Worm (Caenorhabditis elegans): ENCODE measurements around the gene mak-1.

Gene mak-1

ce11 chrII:8795227-8795626, 51.4 kb downstream of the mak-1 start:
- TF ChIP-seq fkh-4 (tag; optimal IDR thresholded peaks at IDR 0.05; ENCODE audit: borderline replicate concordance) (peak; percentile 3), elt-3 (tag; optimal IDR thresholded peaks at IDR 0.05) (no peak), sox-4 (tag; optimal IDR thresholded peaks at IDR 0.05) (peak; percentile 33), lsy-2 (tag; optimal IDR thresholded peaks at IDR 0.05) (no peak), nhr-47 (tag; optimal IDR thresholded peaks at IDR 0.05) (peak; percentile 50), fkh-8 (tag; optimal IDR thresholded peaks at IDR 0.05) (peak; percentile 15), pax-3 (tag; optimal IDR thresholded peaks at IDR 0.05) (peak; percentile 55), nhr-71 (tag; optimal IDR thresholded peaks at IDR 0.05) (peak; percentile 22), nhr-11 (tag; optimal IDR thresholded peaks at IDR 0.05) (peak; percentile 24), dsc-1 (tag; optimal IDR thresholded peaks at IDR 0.05) (peak; percentile 91)

ce11 chrII:8796391-8796790, 52.5 kb downstream of the mak-1 start:
- TF ChIP-seq nhr-47 (tag; optimal IDR thresholded peaks at IDR 0.05): peak; percentile 85
- TF ChIP-seq ceh-8 (GFP tag; optimal IDR thresholded peaks at IDR 0.05): peak; percentile 32
- TF ChIP-seq egl-13 (tag; optimal IDR thresholded peaks at IDR 0.05): peak; percentile 90
- no peak for TF ChIP-seq hpl-2 (GFP tag; optimal IDR thresholded peaks at IDR 0.05)
- TF ChIP-seq jun-1 (tag; optimal IDR thresholded peaks at IDR 0.05): peak; percentile 52
- TF ChIP-seq lir-3 (tag; optimal IDR thresholded peaks at IDR 0.05; ENCODE audit: poor library complexity): peak; percentile 14
- TF ChIP-seq sox-4 (tag; optimal IDR thresholded peaks at IDR 0.05): no peak
- TF ChIP-seq pag-3 (tag; optimal IDR thresholded peaks at IDR 0.05; ENCODE audit: borderline replicate concordance, insufficient read depth): no peak
- TF ChIP-seq nhr-12 (tag; optimal IDR thresholded peaks at IDR 0.05): no peak
- TF ChIP-seq fkh-10 (GFP tag; optimal IDR thresholded peaks at IDR 0.05): peak; percentile 94
- TF ChIP-seq nhr-20 (tag; optimal IDR thresholded peaks at IDR 0.05): peak; percentile 56
- peak; percentile 68 for TF ChIP-seq swsn-7 (tag; optimal IDR thresholded peaks at IDR 0.05)
- TF ChIP-seq unc-30 (tag; optimal IDR thresholded peaks at IDR 0.05): no peak
- TF ChIP-seq ama-1 (optimal IDR thresholded peaks at IDR 0.05): no peak
- TF ChIP-seq unc-130 (tag; optimal IDR thresholded peaks at IDR 0.05): no peak
- TF ChIP-seq isw-1 (GFP tag; IDR thresholded peaks at IDR 0.05): peak; percentile 59
- TF ChIP-seq ztf-11 (tag; optimal IDR thresholded peaks at IDR 0.05): peak in 1 of 2 experiments; percentile 4
- no peak for TF ChIP-seq nhr-28 (tag; optimal IDR thresholded peaks at IDR 0.05)
- TF ChIP-seq nhr-85 (tag): no peak
- no peak for TF ChIP-seq sup-37 (GFP tag; optimal IDR thresholded peaks at IDR 0.05)
- no peak for TF ChIP-seq mef-2 (tag; optimal IDR thresholded peaks at IDR 0.05)
- TF ChIP-seq grh-1 (GFP tag; IDR thresholded peaks at IDR 0.05): no peak
- no peak for TF ChIP-seq aly-2 (tag; optimal IDR thresholded peaks at IDR 0.05)
- no peak for TF ChIP-seq pax-3 (tag; optimal IDR thresholded peaks at IDR 0.05)
- TF ChIP-seq vab-15 (tag; optimal IDR thresholded peaks at IDR 0.05): no peak
- peak; percentile 13 for TF ChIP-seq snpc-4 (tag; optimal IDR thresholded peaks at IDR 0.05)
- TF ChIP-seq unc-86 (tag; optimal IDR thresholded peaks at IDR 0.05): peak; percentile 83
- no peak for TF ChIP-seq lin-39 (tag; optimal IDR thresholded peaks at IDR 0.05)
- peak; percentile 21 for TF ChIP-seq fos-1 (tag; optimal IDR thresholded peaks at IDR 0.05)
- TF ChIP-seq dpl-1 (GFP tag; optimal IDR thresholded peaks at IDR 0.05): peak in 1 of 3 experiments; percentile 18
- peak; percentile 7 for TF ChIP-seq nhr-77 (tag; optimal IDR thresholded peaks at IDR 0.05)
- TF ChIP-seq efl-1 (optimal IDR thresholded peaks at IDR 0.05): peak; percentile 35 to 46
- peak; percentile 5 to 67 for TF ChIP-seq efl-1 (GFP tag; optimal IDR thresholded peaks at IDR 0.05 in 1 of 2)
- peak; percentile 16 for TF ChIP-seq mep-1 (tag; optimal IDR thresholded peaks at IDR 0.05)
- no peak for TF ChIP-seq fkh-4 (tag; optimal IDR thresholded peaks at IDR 0.05; ENCODE audit: borderline replicate concordance)
- no peak for TF ChIP-seq C04F5.9 (tag; optimal IDR thresholded peaks at IDR 0.05)
- TF ChIP-seq tbx-2 (tag; optimal IDR thresholded peaks at IDR 0.05): peak; percentile 81
- no peak for TF ChIP-seq unc-62 (GFP tag; optimal IDR thresholded peaks at IDR 0.05)
- no peak for TF ChIP-seq mdl-1 (tag; optimal IDR thresholded peaks at IDR 0.05)
- TF ChIP-seq aha-1 (tag; optimal IDR thresholded peaks at IDR 0.05): no peak
- TF ChIP-seq fkh-8 (tag; optimal IDR thresholded peaks at IDR 0.05): peak; percentile 95
- no peak for TF ChIP-seq zag-1 (tag; optimal IDR thresholded peaks at IDR 0.05)
- peak; percentile 44 for TF ChIP-seq ztf-4 (tag; optimal IDR thresholded peaks at IDR 0.05)
- peak; percentile 98 for TF ChIP-seq lin-14 (GFP tag; optimal IDR thresholded peaks at IDR 0.05)
- TF ChIP-seq nhr-84 (tag; optimal IDR thresholded peaks at IDR 0.05): no peak
- no peak for TF ChIP-seq pqm-1 (tag; optimal IDR thresholded peaks at IDR 0.05)
- TF ChIP-seq lsy-2 (tag; optimal IDR thresholded peaks at IDR 0.05): peak; percentile 45 to 50
- no peak for TF ChIP-seq ceh-88 (GFP tag; IDR thresholded peaks at IDR 0.05)
